Worm (Caenorhabditis elegans): ENCODE data around the gene nhr-155.

The nhr-155 gene

DNA sequence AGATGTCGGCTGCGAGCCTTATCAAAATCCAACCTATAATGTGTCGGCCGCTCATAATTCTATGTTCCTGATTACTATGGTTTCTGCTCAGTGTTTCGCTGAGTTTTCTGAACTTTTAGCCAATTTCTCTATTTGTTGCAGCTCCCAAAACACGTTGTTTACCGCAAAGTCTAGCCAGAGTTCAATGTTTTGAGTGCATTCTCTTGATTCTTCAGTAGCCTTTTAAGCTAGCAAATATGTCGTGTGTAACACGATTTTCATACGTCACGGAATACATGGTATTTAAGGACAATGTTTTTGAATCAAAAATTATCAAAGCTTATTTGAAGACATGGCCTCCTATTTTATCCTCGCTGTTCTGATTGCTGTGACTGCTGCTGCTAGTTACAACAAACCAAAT is 34.1 kb upstream of the nhr-155 start, which contains the start of gene srlf-19:
srlf-19 (plus strand) TSS at position 301 of the 400 bp plus-strand sequence.
- no peak for TF ChIP-seq ceh-36 (tag; optimal IDR thresholded peaks at IDR 0.05)
- TF ChIP-seq tbx-11 (GFP tag; IDR thresholded peaks at IDR 0.05): no peak
- no peak for TF ChIP-seq sea-1 (GFP tag; conservative IDR thresholded peaks at IDR 0.05)
- no peak for TF ChIP-seq hmg-4 (GFP tag; optimal IDR thresholded peaks at IDR 0.05)
- TF ChIP-seq F13C5.2 (tag; optimal IDR thresholded peaks at IDR 0.05): no peak
- no peak for TF ChIP-seq hnd-1 (tag; optimal IDR thresholded peaks at IDR 0.05)
- TF ChIP-seq tbx-37 (GFP tag; conservative IDR thresholded peaks at IDR 0.05): no peak

DNA sequence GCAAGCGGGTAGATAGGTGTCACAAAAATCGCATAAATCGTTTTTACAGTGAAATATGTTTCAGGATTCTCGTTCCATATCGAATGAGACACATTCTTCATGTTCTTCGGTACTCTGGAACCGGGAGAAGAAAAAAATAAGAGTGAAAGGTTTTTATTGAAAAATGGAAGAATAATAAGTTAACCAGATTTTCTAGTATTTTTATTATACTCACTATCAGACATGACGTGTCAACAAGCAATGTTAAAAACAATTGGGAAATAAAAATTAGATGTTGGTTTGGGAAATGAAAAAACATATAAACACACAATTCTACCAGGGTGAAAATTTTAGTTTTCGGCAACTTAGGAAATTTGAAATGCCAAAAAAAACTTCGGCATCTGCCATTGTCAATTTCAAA is 26.8 kb upstream of the nhr-155 start, which contains the start of gene srh-37:
srh-37 (minus strand) TSS at position 101 of the 400 bp plus-strand sequence.
- TF ChIP-seq ceh-13 (GFP tag; optimal IDR thresholded peaks at IDR 0.05) (no peak), ama-1 (optimal IDR thresholded peaks at IDR 0.05) (no peak), B0310.2 (tag; optimal IDR thresholded peaks at IDR 0.05) (no peak), pes-1 (GFP tag; IDR thresholded peaks at IDR 0.05) (no peak), sea-1 (GFP tag; conservative IDR thresholded peaks at IDR 0.05) (no peak), tra-4 (tag; optimal IDR thresholded peaks at IDR 0.05) (no peak), ets-7 (tag; optimal IDR thresholded peaks at IDR 0.05) (no peak), flt-1 (GFP tag; IDR thresholded peaks at IDR 0.05) (no peak), aly-1 (tag; optimal IDR thresholded peaks at IDR 0.05) (no peak), ceh-36 (tag; optimal IDR thresholded peaks at IDR 0.05) (no peak), scrt-1 (GFP tag; IDR thresholded peaks at IDR 0.05) (no peak), F13C5.2 (tag; optimal IDR thresholded peaks at IDR 0.05) (no peak), hnd-1 (tag; optimal IDR thresholded peaks at IDR 0.05) (no peak)

DNA sequence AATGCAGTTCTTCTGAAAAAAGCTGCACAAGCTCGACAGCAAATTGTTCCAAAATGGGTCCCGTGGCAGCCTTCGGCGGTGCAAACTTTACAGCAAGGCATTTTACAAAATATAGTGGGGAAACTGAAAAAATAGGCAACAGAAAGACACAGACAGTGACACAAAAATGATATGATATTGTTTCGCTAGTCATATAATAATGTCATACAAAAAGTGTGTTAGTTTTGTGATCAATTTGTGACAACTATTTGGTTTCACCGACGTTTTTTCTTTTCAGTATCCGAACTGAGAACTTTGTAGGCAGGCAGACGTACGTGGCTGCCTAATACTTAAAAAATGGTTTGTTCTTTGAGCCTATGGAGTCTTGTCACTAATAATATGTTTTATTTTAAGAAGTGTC is 19.8 kb upstream of the nhr-155 start, which contains the start of gene nhr-210:
nhr-210 (minus strand) TSS at position 101 of the 400 bp plus-strand sequence.
- no peak for TF ChIP-seq ets-7 (tag; optimal IDR thresholded peaks at IDR 0.05)
- TF ChIP-seq scrt-1 (GFP tag; IDR thresholded peaks at IDR 0.05): no peak
- TF ChIP-seq hmg-4 (GFP tag; optimal IDR thresholded peaks at IDR 0.05): no peak
- TF ChIP-seq pes-1 (GFP tag; IDR thresholded peaks at IDR 0.05): no peak
- TF ChIP-seq ama-1 (optimal IDR thresholded peaks at IDR 0.05): no peak
- TF ChIP-seq sea-1 (GFP tag; conservative IDR thresholded peaks at IDR 0.05): no peak
- no peak for TF ChIP-seq B0310.2 (tag; optimal IDR thresholded peaks at IDR 0.05)
- TF ChIP-seq flt-1 (GFP tag; IDR thresholded peaks at IDR 0.05): no peak
- no peak for TF ChIP-seq hmbx-1 (tag; optimal IDR thresholded peaks at IDR 0.05)
- TF ChIP-seq aly-1 (tag; optimal IDR thresholded peaks at IDR 0.05): no peak
- TF ChIP-seq hnd-1 (tag; optimal IDR thresholded peaks at IDR 0.05): no peak
- TF ChIP-seq tbx-37 (GFP tag; conservative IDR thresholded peaks at IDR 0.05): no peak
- TF ChIP-seq ceh-13 (GFP tag; optimal IDR thresholded peaks at IDR 0.05): no peak
- TF ChIP-seq ceh-36 (tag; optimal IDR thresholded peaks at IDR 0.05): no peak

DNA sequence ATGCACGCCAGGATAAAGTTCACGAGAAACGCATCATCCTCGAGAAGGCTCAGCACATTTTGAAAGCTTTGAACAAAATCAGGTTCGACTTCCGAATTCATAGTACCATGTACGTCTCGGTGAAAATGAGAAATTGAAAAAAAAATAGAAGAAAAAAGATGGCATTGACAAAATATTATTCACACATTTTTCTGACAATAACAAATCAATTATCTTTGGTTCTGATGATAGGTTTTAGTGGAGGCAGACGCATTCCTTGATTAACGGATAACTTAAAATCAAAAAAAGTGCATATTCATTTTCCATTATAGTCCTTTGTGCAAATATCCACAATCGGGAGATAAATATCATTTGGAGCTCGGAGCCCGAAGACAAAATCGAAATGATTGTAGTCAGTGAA is 17.7 kb upstream of the nhr-155 start, which contains the start of gene srw-107:
srw-107 (minus strand) TSS at position 101 of the 400 bp plus-strand sequence.
- no peak for TF ChIP-seq tra-4 (tag; optimal IDR thresholded peaks at IDR 0.05)
- no peak for TF ChIP-seq pes-1 (GFP tag; IDR thresholded peaks at IDR 0.05)
- no peak for TF ChIP-seq ceh-13 (GFP tag; optimal IDR thresholded peaks at IDR 0.05)
- no peak for TF ChIP-seq tbx-11 (GFP tag; IDR thresholded peaks at IDR 0.05)
- no peak for TF ChIP-seq hmg-4 (GFP tag; optimal IDR thresholded peaks at IDR 0.05)
- no peak for TF ChIP-seq hmbx-1 (tag; optimal IDR thresholded peaks at IDR 0.05)
- TF ChIP-seq sea-1 (GFP tag; conservative IDR thresholded peaks at IDR 0.05): no peak
- TF ChIP-seq ceh-36 (tag; optimal IDR thresholded peaks at IDR 0.05): no peak
- no peak for TF ChIP-seq tbx-37 (GFP tag; conservative IDR thresholded peaks at IDR 0.05)
- TF ChIP-seq flt-1 (GFP tag; IDR thresholded peaks at IDR 0.05): no peak
- no peak for TF ChIP-seq F13C5.2 (tag; optimal IDR thresholded peaks at IDR 0.05)
- no peak for TF ChIP-seq hnd-1 (tag; optimal IDR thresholded peaks at IDR 0.05)
- TF ChIP-seq ets-7 (tag; optimal IDR thresholded peaks at IDR 0.05): no peak
- no peak for TF ChIP-seq scrt-1 (GFP tag; IDR thresholded peaks at IDR 0.05)
- TF ChIP-seq B0310.2 (tag; optimal IDR thresholded peaks at IDR 0.05): no peak
- TF ChIP-seq ama-1 (optimal IDR thresholded peaks at IDR 0.05): no peak
- no peak for TF ChIP-seq aly-1 (tag; optimal IDR thresholded peaks at IDR 0.05)

DNA sequence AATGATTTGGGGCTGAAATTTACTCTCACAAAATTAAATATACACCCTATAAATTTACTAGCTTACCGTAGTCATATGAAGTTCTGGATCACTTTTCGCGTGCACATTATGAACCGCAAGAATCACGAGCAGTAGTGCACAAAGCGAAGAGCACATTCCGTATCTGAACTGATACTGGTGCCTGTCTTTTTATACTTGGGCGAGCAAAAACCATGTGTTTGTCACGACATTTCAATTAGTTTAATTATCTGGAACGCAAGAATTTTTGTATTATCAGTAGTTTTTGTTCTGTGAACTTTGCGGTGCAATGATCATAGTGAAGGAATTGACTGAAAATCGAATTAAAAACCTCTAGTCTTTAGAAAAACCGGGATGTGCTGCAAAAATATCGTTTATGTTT is 15.2 kb upstream of the nhr-155 start, which contains the start of gene lipl-3:
lipl-3 (minus strand) TSS at position 161 of the 400 bp plus-strand sequence.
- TF ChIP-seq ceh-36 (tag; optimal IDR thresholded peaks at IDR 0.05) (no peak), pes-1 (GFP tag; IDR thresholded peaks at IDR 0.05) (no peak), tbx-37 (GFP tag; conservative IDR thresholded peaks at IDR 0.05) (no peak), flt-1 (GFP tag; IDR thresholded peaks at IDR 0.05) (no peak), scrt-1 (GFP tag; IDR thresholded peaks at IDR 0.05) (no peak), hnd-1 (tag; optimal IDR thresholded peaks at IDR 0.05) (no peak), sea-1 (GFP tag; conservative IDR thresholded peaks at IDR 0.05) (no peak), tbx-11 (GFP tag; IDR thresholded peaks at IDR 0.05) (no peak), F13C5.2 (tag; optimal IDR thresholded peaks at IDR 0.05) (no peak), ets-7 (tag; optimal IDR thresholded peaks at IDR 0.05) (no peak), tra-4 (tag; optimal IDR thresholded peaks at IDR 0.05) (no peak), aly-1 (tag; optimal IDR thresholded peaks at IDR 0.05) (no peak), hmbx-1 (tag; optimal IDR thresholded peaks at IDR 0.05) (no peak), ceh-13 (GFP tag; optimal IDR thresholded peaks at IDR 0.05) (no peak), ama-1 (optimal IDR thresholded peaks at IDR 0.05) (no peak), B0310.2 (tag; optimal IDR thresholded peaks at IDR 0.05) (no peak), hmg-4 (GFP tag; optimal IDR thresholded peaks at IDR 0.05) (no peak)

DNA sequence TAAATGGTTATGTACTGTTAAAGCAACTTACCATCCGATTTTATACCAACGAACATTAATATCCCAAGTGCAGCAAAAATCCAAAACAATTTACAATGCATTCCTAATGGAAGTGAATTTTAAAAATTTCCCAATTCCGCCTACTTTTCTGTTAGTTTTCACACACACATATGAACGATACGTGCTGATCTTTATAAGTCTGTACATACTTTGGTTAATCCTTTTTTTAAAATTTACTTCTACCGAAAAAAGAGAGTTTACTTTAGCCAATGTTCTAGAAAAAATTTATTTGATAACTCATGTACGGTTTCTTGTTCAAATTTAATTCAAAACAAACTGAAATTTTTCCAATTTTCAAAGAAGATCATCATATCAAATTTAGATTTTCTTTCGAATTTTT is 14.2 kb upstream of the nhr-155 start, which contains the start of gene R11G11.16:
R11G11.16 (minus strand) TSS at position 101 of the 400 bp plus-strand sequence.
- no peak for TF ChIP-seq tbx-37 (GFP tag; conservative IDR thresholded peaks at IDR 0.05)
- no peak for TF ChIP-seq B0310.2 (tag; optimal IDR thresholded peaks at IDR 0.05)
- TF ChIP-seq ceh-36 (tag; optimal IDR thresholded peaks at IDR 0.05): no peak
- no peak for TF ChIP-seq sea-1 (GFP tag; conservative IDR thresholded peaks at IDR 0.05)
- no peak for TF ChIP-seq flt-1 (GFP tag; IDR thresholded peaks at IDR 0.05)
- no peak for TF ChIP-seq F13C5.2 (tag; optimal IDR thresholded peaks at IDR 0.05)
- no peak for TF ChIP-seq aly-1 (tag; optimal IDR thresholded peaks at IDR 0.05)
- TF ChIP-seq hmg-4 (GFP tag; optimal IDR thresholded peaks at IDR 0.05): no peak
- TF ChIP-seq tra-4 (tag; optimal IDR thresholded peaks at IDR 0.05): no peak

DNA sequence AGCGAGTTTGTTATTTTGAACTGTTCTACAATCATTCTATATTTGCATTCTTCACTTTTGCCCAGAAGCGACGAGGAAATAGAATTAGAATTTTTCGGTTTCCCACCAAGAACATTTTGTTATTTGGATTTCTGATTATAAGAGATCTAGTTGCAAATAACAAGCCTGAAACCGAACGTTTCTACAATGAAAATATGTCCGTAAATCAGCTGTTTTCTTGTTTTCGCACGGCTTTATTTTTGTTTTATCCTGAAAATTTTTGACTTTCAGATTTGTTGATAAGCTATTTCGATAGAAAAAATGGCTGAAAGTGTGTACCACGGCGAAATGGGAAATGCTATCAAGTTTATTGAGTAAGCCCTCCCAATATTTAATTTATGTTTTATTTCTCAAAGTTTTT is 11.7 kb upstream of the nhr-155 start, which contains the start of gene srw-108:
srw-108 (plus strand) TSS at position 301 of the 400 bp plus-strand sequence.
- no peak for TF ChIP-seq hnd-1 (tag; optimal IDR thresholded peaks at IDR 0.05)
- no peak for TF ChIP-seq hmg-4 (GFP tag; optimal IDR thresholded peaks at IDR 0.05)
- no peak for TF ChIP-seq B0310.2 (tag; optimal IDR thresholded peaks at IDR 0.05)
- no peak for TF ChIP-seq hmbx-1 (tag; optimal IDR thresholded peaks at IDR 0.05)
- no peak for TF ChIP-seq ceh-36 (tag; optimal IDR thresholded peaks at IDR 0.05)
- TF ChIP-seq scrt-1 (GFP tag; IDR thresholded peaks at IDR 0.05): no peak
- no peak for TF ChIP-seq ceh-13 (GFP tag; optimal IDR thresholded peaks at IDR 0.05)
- no peak for TF ChIP-seq tbx-37 (GFP tag; conservative IDR thresholded peaks at IDR 0.05)
- no peak for TF ChIP-seq ets-7 (tag; optimal IDR thresholded peaks at IDR 0.05)
- TF ChIP-seq pes-1 (GFP tag; IDR thresholded peaks at IDR 0.05): no peak
- no peak for TF ChIP-seq F13C5.2 (tag; optimal IDR thresholded peaks at IDR 0.05)
- no peak for TF ChIP-seq tra-4 (tag; optimal IDR thresholded peaks at IDR 0.05)
- no peak for TF ChIP-seq tbx-11 (GFP tag; IDR thresholded peaks at IDR 0.05)
- no peak for TF ChIP-seq aly-1 (tag; optimal IDR thresholded peaks at IDR 0.05)
- no peak for TF ChIP-seq ama-1 (optimal IDR thresholded peaks at IDR 0.05)
- no peak for TF ChIP-seq flt-1 (GFP tag; IDR thresholded peaks at IDR 0.05)
- no peak for TF ChIP-seq sea-1 (GFP tag; conservative IDR thresholded peaks at IDR 0.05)

All from whole organism, early embryonic.